Fruit fly (Drosophila melanogaster) whole organism, embryonic: ENCODE measurements around the gene galectin.

Experiments
- Atf-2 ChIP-seq: fragments of 200-800 bp; sonication (Bioruptor generic); optimal IDR thresholded peaks from 2 replicates; lab custom pipeline; 2016; ENCODE audit warnings: missing biosample characterization, missing genetic modification characterization
- Awh ChIP-seq: fragments of 200-800 bp; sonication (Bioruptor generic); IDR thresholded peaks from 2 replicates; pipeline ENCODE4, ENCODE4 v1.3.6; 2022; ENCODE audit warnings: missing biosample characterization, missing genetic modification characterization
- Bteb2 ChIP-seq: fragments of 200-800 bp; sonication (Bioruptor generic); optimal IDR thresholded peaks from 2 replicates; lab custom pipeline; 2016; ENCODE audit warnings: missing biosample characterization, missing genetic modification characterization
- CG10979 ChIP-seq: fragments of 200-800 bp; sonication (Bioruptor generic); optimal IDR thresholded peaks from 2 replicates; lab custom pipeline; 2018; ENCODE audit warnings: missing biosample characterization, mild to moderate bottlenecking, missing genetic modification characterization, moderate library complexity
- CG12155 ChIP-seq: fragments of 200-800 bp; sonication (Bioruptor generic); optimal IDR thresholded peaks from 3 replicates; lab custom pipeline; 2016; ENCODE audit warnings: missing biosample characterization, missing genetic modification characterization
- CG13424 ChIP-seq: fragments of 200-800 bp; sonication (Bioruptor generic); optimal IDR thresholded peaks from 2 replicates; lab custom pipeline; 2019; ENCODE audit warnings: missing biosample characterization, mild to moderate bottlenecking, missing genetic modification characterization, moderate library complexity
- CG13624 ChIP-seq: fragments of 200-800 bp; sonication (Bioruptor generic); optimal IDR thresholded peaks from 2 replicates; lab custom pipeline; 2016; ENCODE audit warnings: missing biosample characterization, missing genetic modification characterization
- CG14667 ChIP-seq: fragments of 200-800 bp; sonication (Bioruptor generic); IDR thresholded peaks from 2 replicates; pipeline ENCODE4 v1.3.6; 2022; ENCODE audit warnings: missing biosample characterization, missing genetic modification characterization
- CG14710 ChIP-seq: fragments of 200-800 bp; sonication (Bioruptor generic); optimal IDR thresholded peaks from 3 replicates; lab custom pipeline; 2019; ENCODE audit warnings: missing biosample characterization, mild to moderate bottlenecking, missing genetic modification characterization, moderate library complexity
- CG1529 ChIP-seq: fragments of 200-800 bp; sonication (Bioruptor generic); optimal IDR thresholded peaks from 3 replicates; lab custom pipeline; 2018; ENCODE audit warnings: missing biosample characterization, missing genetic modification characterization
- CG15514 ChIP-seq: fragments of 200-800 bp; sonication (Bioruptor generic); optimal IDR thresholded peaks from 3 replicates; lab custom pipeline; 2017; ENCODE audit warnings: missing biosample characterization, missing genetic modification characterization, mild to moderate bottlenecking, moderate library complexity, missing genetic modification reagents
- CG15696 ChIP-seq: fragments of 200-800 bp; sonication (Bioruptor generic); optimal IDR thresholded peaks from 2 replicates; lab custom pipeline; 2019; ENCODE audit warnings: missing biosample characterization, mild to moderate bottlenecking, missing genetic modification characterization, moderate library complexity
- CG17328 ChIP-seq: fragments of 200-800 bp; sonication (Bioruptor generic); IDR thresholded peaks from 2 replicates; pipeline ENCODE4 v1.3.6; 2022; ENCODE audit warnings: missing biosample characterization, missing genetic modification characterization
- CG17359 ChIP-seq: fragments of 200-800 bp; sonication (Bioruptor generic); optimal IDR thresholded peaks from 3 replicates; lab custom pipeline; 2018; ENCODE audit warnings: missing biosample characterization, mild to moderate bottlenecking, missing genetic modification characterization, moderate library complexity
- CG18011 ChIP-seq: fragments of 200-800 bp; sonication (Bioruptor generic); optimal IDR thresholded peaks from 2 replicates; lab custom pipeline; 2017; ENCODE audit warnings: missing biosample characterization, missing genetic modification characterization, mild to moderate bottlenecking, moderate library complexity, missing genotype
- CG2116 ChIP-seq: fragments of 200-800 bp; sonication (Bioruptor generic); optimal IDR thresholded peaks from 3 replicates; lab custom pipeline; 2018; ENCODE audit warnings: missing biosample characterization, mild to moderate bottlenecking, missing genetic modification characterization
- CG30403 ChIP-seq: fragments of 200-800 bp; sonication (Bioruptor generic); optimal IDR thresholded peaks from 3 replicates; lab custom pipeline; 2016; ENCODE audit warnings: missing biosample characterization, missing genetic modification characterization
- CG4854 ChIP-seq: fragments of 200-800 bp; sonication (Bioruptor generic); optimal IDR thresholded peaks from 2 replicates; lab custom pipeline; 2016; ENCODE audit warnings: missing biosample characterization, missing genetic modification characterization, inconsistent platforms
- CG8944 ChIP-seq: fragments of 200-800 bp; sonication (Bioruptor generic); optimal IDR thresholded peaks from 3 replicates; lab custom pipeline; 2016; ENCODE audit warnings: missing biosample characterization, missing genetic modification characterization
- CG9215 ChIP-seq: fragments of 200-800 bp; sonication (Bioruptor generic); IDR thresholded peaks from 2 replicates; pipeline ENCODE4 v1.3.6; 2022; ENCODE audit warnings: missing biosample characterization, missing genetic modification characterization
- CG9727 ChIP-seq: fragments of 200-800 bp; sonication (Bioruptor generic); optimal IDR thresholded peaks from 3 replicates; lab custom pipeline; 2017; ENCODE audit warnings: missing biosample characterization, mild to moderate bottlenecking, missing genetic modification characterization
- Fer1 ChIP-seq: fragments of 200-800 bp; sonication (Bioruptor generic); optimal IDR thresholded peaks from 2 replicates; lab custom pipeline; 2017; ENCODE audit warnings: missing biosample characterization, mild to moderate bottlenecking, missing genetic modification characterization
- HLH3B ChIP-seq: fragments of 200-800 bp; sonication (Bioruptor generic); IDR thresholded peaks from 2 replicates; pipeline ENCODE4 v1.3.6; 2022; ENCODE audit warnings: missing biosample characterization, missing genetic modification characterization
- Hr3 ChIP-seq: fragments of 200-800 bp; sonication (Bioruptor generic); optimal IDR thresholded peaks from 3 replicates; lab custom pipeline; 2016; ENCODE audit warnings: missing biosample characterization, missing genetic modification characterization
- Jarid2 ChIP-seq: fragments of 200-800 bp; sonication (Bioruptor generic); optimal IDR thresholded peaks from 3 replicates; lab custom pipeline; 2017; ENCODE audit warnings: mild to moderate bottlenecking, missing biosample characterization, missing genetic modification reagents, missing genetic modification characterization
- Lhr ChIP-seq: fragments of 200-800 bp; sonication (Bioruptor generic); optimal IDR thresholded peaks from 3 replicates; lab custom pipeline; 2017; ENCODE audit warnings: mild to moderate bottlenecking, missing biosample characterization, missing genetic modification reagents, missing genetic modification characterization
- Lim3 ChIP-seq: fragments of 200-800 bp; sonication (Bioruptor generic); IDR thresholded peaks from 2 replicates; pipeline ENCODE4 v1.3.6; 2022; ENCODE audit warnings: missing biosample characterization, missing genetic modification characterization
- MTF-1 ChIP-seq: fragments of 200-800 bp; sonication (Bioruptor generic); optimal IDR thresholded peaks from 2 replicates; lab custom pipeline; 2018; ENCODE audit warnings: missing biosample characterization, mild to moderate bottlenecking, missing genetic modification characterization, borderline replicate concordance
- Meics ChIP-seq: fragments of 200-800 bp; sonication (Bioruptor generic); optimal IDR thresholded peaks from 2 replicates; lab custom pipeline; 2017; ENCODE audit warnings: missing biosample characterization, mild to moderate bottlenecking, missing genetic modification characterization
- NfI ChIP-seq: fragments of 200-800 bp; sonication (Bioruptor generic); optimal IDR thresholded peaks from 3 replicates; lab custom pipeline; 2018; ENCODE audit warnings: missing biosample characterization, mild to moderate bottlenecking, missing genetic modification characterization, moderate library complexity
- Sry-δ ChIP-seq: fragments of 200-800 bp; sonication (Bioruptor generic); optimal IDR thresholded peaks from 2 replicates; lab custom pipeline; 2016; ENCODE audit warnings: missing biosample characterization, missing genetic modification characterization
- Xrp1 ChIP-seq: fragments of 200-800 bp; sonication (Bioruptor generic); IDR thresholded peaks from 2 replicates; pipeline ENCODE4 v1.3.6; 2022; ENCODE audit warnings: missing biosample characterization, missing genetic modification characterization
- al ChIP-seq: fragments of 200-800 bp; sonication (Bioruptor generic); IDR thresholded peaks from 2 replicates; pipeline ENCODE4 v1.3.6; 2022; ENCODE audit warnings: missing biosample characterization, missing genetic modification characterization
- bab2 ChIP-seq: fragments of 200-800 bp; sonication (Bioruptor generic); optimal IDR thresholded peaks from 2 replicates; lab custom pipeline; 2016; ENCODE audit warnings: missing biosample characterization, missing genetic modification characterization
- bcd ChIP-seq: fragments of 200-800 bp; sonication (Bioruptor generic); optimal IDR thresholded peaks from 2 replicates; lab custom pipeline; 2017; ENCODE audit warnings: missing biosample characterization, mild to moderate bottlenecking, missing genetic modification characterization
- bigmax ChIP-seq: fragments of 200-800 bp; sonication (Bioruptor generic); optimal IDR thresholded peaks from 2 replicates; lab custom pipeline; 2018; ENCODE audit warnings: missing biosample characterization, mild to moderate bottlenecking, missing genetic modification characterization
- chm ChIP-seq: fragments of 200-800 bp; sonication (Bioruptor generic); IDR thresholded peaks from 2 replicates; pipeline ENCODE4 v1.3.6; 2022; ENCODE audit warnings: missing biosample characterization, missing genetic modification characterization
- crc ChIP-seq: fragments of 200-800 bp; sonication (Bioruptor generic); optimal IDR thresholded peaks from 2 replicates; lab custom pipeline; 2016; ENCODE audit warnings: missing biosample characterization, missing genetic modification characterization
- dan ChIP-seq: fragments of 200-800 bp; sonication (Bioruptor generic); IDR thresholded peaks from 2 replicates; pipeline ENCODE4 v1.3.6; 2022; ENCODE audit warnings: missing biosample characterization, missing genetic modification characterization
- eve ChIP-seq, 2 experiments: fragments of >200 bp; optimal IDR thresholded peaks; 2 replicates each; lab custom pipeline; 2017; ENCODE audit warnings: missing biosample characterization in 2 of 2, missing genetic modification characterization in 2 of 2
- eyg ChIP-seq: fragments of 200-800 bp; sonication (Bioruptor generic); optimal IDR thresholded peaks from 3 replicates; lab custom pipeline; 2016; ENCODE audit warnings: missing biosample characterization, missing genetic modification characterization
- grau ChIP-seq: fragments of 200-800 bp; optimal IDR thresholded peaks from 3 replicates; lab custom pipeline; 2019; ENCODE audit warnings: missing biosample characterization, mild to moderate bottlenecking, missing genetic modification characterization, moderate library complexity
- grn ChIP-seq: fragments of 200-800 bp; sonication (Bioruptor generic); optimal IDR thresholded peaks from 3 replicates; lab custom pipeline; 2017; ENCODE audit warnings: missing biosample characterization, missing genetic modification characterization
- hkb ChIP-seq, 2 experiments: fragments of 200-800 bp in 1 of 2; fragments of >200 bp in 1 of 2; sonication (Bioruptor generic) in 1 of 2; IDR thresholded peaks in 1 of 2; optimal IDR thresholded peaks in 1 of 2; 2 replicates each; pipeline versions ENCODE4 v1.3.6 to Lab custom; 2017 to 2022; ENCODE audit warnings: missing biosample characterization in 1 of 2, missing genetic modification characterization in 1 of 2
- insv ChIP-seq, 2 experiments: fragments of 200-800 bp; sonication (Bioruptor generic); optimal IDR thresholded peaks; 3 replicates each; lab custom pipeline; 2016 to 2018; ENCODE audit warnings: missing biosample characterization in 2 of 2, missing genetic modification characterization in 2 of 2
- lmd ChIP-seq: fragments of 200-800 bp; sonication (Bioruptor generic); IDR thresholded peaks from 2 replicates; pipeline ENCODE4 v1.3.6; 2022; ENCODE audit warnings: missing biosample characterization, missing genetic modification characterization
- odd ChIP-seq: fragments of 200-800 bp; sonication (Bioruptor generic); optimal IDR thresholded peaks from 2 replicates; lab custom pipeline; 2017; ENCODE audit warnings: missing biosample characterization, mild to moderate bottlenecking, missing genetic modification characterization
- repo ChIP-seq: fragments of 200-800 bp; sonication (Bioruptor generic); optimal IDR thresholded peaks from 2 replicates; lab custom pipeline; 2016; ENCODE audit warnings: missing biosample characterization, missing genetic modification characterization
- ssp ChIP-seq: fragments of 200-800 bp; sonication (Bioruptor generic); IDR thresholded peaks from 2 replicates; pipeline ENCODE4 v1.3.6; 2022; ENCODE audit warnings: missing biosample characterization, missing genetic modification characterization
- tap ChIP-seq: fragments of 200-800 bp; optimal IDR thresholded peaks from 3 replicates; lab custom pipeline; 2019; ENCODE audit warnings: missing biosample characterization, mild to moderate bottlenecking, missing genetic modification characterization, moderate library complexity

Gene galectin

DNA sequence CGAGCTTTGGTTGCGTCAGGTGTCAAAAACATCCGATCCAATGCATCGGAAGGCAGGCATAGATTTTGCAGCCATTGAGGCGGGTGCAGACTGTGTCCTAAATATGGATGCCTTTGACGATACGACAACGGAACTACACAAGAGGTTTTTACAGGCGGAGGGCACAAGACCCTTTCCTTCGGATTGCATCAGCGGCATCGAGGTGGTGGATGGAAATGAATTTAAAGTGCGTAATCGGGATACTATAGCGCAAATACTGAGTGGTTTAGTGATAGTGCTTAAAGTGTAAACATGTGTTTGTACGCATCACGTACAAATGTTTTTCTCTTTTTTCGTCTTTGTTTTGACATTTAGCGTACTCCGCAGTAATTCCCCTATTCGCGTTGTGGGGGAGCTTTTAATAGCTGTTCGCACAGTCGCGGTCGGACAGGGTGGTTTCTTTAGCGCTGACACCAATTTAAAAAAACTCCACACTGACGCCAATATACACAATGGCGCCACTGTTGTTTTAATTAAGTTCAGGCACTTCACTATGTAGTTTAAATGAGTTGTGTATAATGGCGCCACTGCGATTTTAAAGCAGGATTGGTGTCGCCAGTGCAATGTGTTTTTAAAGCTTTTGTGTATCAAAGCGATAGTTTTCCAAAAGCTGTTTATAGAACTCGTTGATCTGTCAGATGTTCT lies 1.3 kb downstream of the galectin start (continued):
- TF ChIP-seq hkb (optimal IDR thresholded peaks at IDR 0.05; lab: Kevin White, UChicago) (no peak), hkb (GFP tag; IDR thresholded peaks at IDR 0.05; lab: Robert Waterston, UW) (no peak), odd (GFP tag; lab: Kevin White, UChicago) (no peak), bab2 (GFP tag; lab: Kevin White, UChicago) (peak; percentile 42), Meics (GFP tag; lab: Kevin White, UChicago) (peak; percentile 41), CG15696 (tag; lab: Kevin White, UChicago) (no peak), CG1529 (no peak), Atf-2 (GFP tag; lab: Kevin White, UChicago) (no peak), insv (GFP tag; optimal IDR thresholded peaks at IDR 0.05; lab: Kevin White, UChicago) (no peak), CG8944 (peak; percentile 1), CG13424 (peak; percentile 19), ssp (GFP tag; lab: Robert Waterston, UW) (no peak), lmd (peak; percentile 25; the same call in 1 of the 2 replicates), HLH3B (peak; percentile 53; the same call in 1 of the 2 replicates), CG10979 (tag; lab: Kevin White, UChicago) (no peak), Awh (GFP tag; lab: Robert Waterston, UW) (no peak), CG17359 (tag; lab: Kevin White, UChicago) (peak; percentile 36), CG13624 (peak; percentile 84), MTF-1 (GFP tag; lab: Kevin White, UChicago) (no peak), CG14667 (GFP tag; lab: Robert Waterston, UW) (no peak), CG30403 (GFP tag; lab: Kevin White, UChicago) (peak; percentile 65), CG12155 (GFP tag; lab: Kevin White, UChicago) (peak; percentile 95), chm (GFP tag; lab: Robert Waterston, UW) (peak; percentile 29; the same call in 1 of the 2 replicates), Jarid2 (GFP tag; lab: Kevin White, UChicago) (no peak), dan (no peak), CG17328 (GFP tag; lab: Robert Waterston, UW) (no peak), crc (no peak), Lhr (GFP tag; lab: Kevin White, UChicago) (peak; percentile 70), CG2116 (GFP tag; lab: Kevin White, UChicago) (peak; percentile 57), tap (tag; lab: Kevin White, UChicago) (no peak), bcd (GFP tag; lab: Kevin White, UChicago) (peak; percentile 26), Xrp1 (GFP tag; lab: Robert Waterston, UW) (no peak), CG9727 (GFP tag; lab: Kevin White, UChicago) (no peak), CG15514 (GFP tag; lab: Kevin White, UChicago) (peak; percentile 75), CG14710 (tag; lab: Kevin White, UChicago) (no peak), al (no peak), CG9215 (GFP tag; lab: Robert Waterston, UW) (no peak), NfI (GFP tag; lab: Kevin White, UChicago) (peak; percentile 20), Lim3 (no peak), Sry-δ (GFP tag; lab: Kevin White, UChicago) (peak; percentile 78), eve (GFP tag; optimal IDR thresholded peaks at IDR 0.05; lab: Kevin White, UChicago) (no peak), eyg (GFP tag; lab: Kevin White, UChicago) (no peak), grn (GFP tag; lab: Kevin White, UChicago) (no peak), bigmax (no peak), repo (peak; percentile 3), grau (tag; lab: Kevin White, UChicago) (peak; percentile 32), Bteb2 (GFP tag; lab: Kevin White, UChicago) (no peak), CG4854 (GFP tag; lab: Kevin White, UChicago) (peak; percentile 30), Hr3 (GFP tag; lab: Kevin White, UChicago) (peak; percentile 55), CG18011 (GFP tag; lab: Kevin White, UChicago) (no peak), Fer1 (GFP tag; lab: Kevin White, UChicago) (peak; percentile 35)
